Fruit fly (Drosophila melanogaster) whole organism, embryonic: ENCODE data around the gene cpb.

Experiments
- Adf1 ChIP-seq: fragments of 200-800 bp; sonication (Bioruptor generic); IDR thresholded peaks from 2 replicates; pipeline ENCODE4 v1.3.6; 2022; ENCODE audit warnings: missing biosample characterization, missing genetic modification characterization
- Atf6 ChIP-seq: fragments of 200-800 bp; sonication (Bioruptor generic); IDR thresholded peaks from 2 replicates; pipeline ENCODE4 v1.3.6; 2022; ENCODE audit warnings: missing biosample characterization, missing genetic modification characterization
- B-H2 ChIP-seq: fragments of 200-800 bp; sonication (Bioruptor generic); optimal IDR thresholded peaks from 2 replicates; lab custom pipeline; 2018; ENCODE audit warnings: missing biosample characterization, mild to moderate bottlenecking, missing genetic modification characterization
- CG11398 ChIP-seq: fragments of 200-800 bp; sonication (Bioruptor generic); optimal IDR thresholded peaks from 2 replicates; lab custom pipeline; 2016; ENCODE audit warnings: missing biosample characterization, missing genetic modification characterization
- CG11560 ChIP-seq: fragments of 200-800 bp; sonication (Bioruptor generic); IDR thresholded peaks from 3 replicates; pipeline ENCODE4 v1.3.6; 2022; ENCODE audit warnings: missing biosample characterization, missing genetic modification characterization
- CG13296 ChIP-seq: fragments of 200-800 bp; sonication (Bioruptor generic); optimal IDR thresholded peaks from 3 replicates; lab custom pipeline; 2018; ENCODE audit warnings: missing biosample characterization, mild to moderate bottlenecking, missing genetic modification characterization
- CG13424 ChIP-seq: fragments of 200-800 bp; sonication (Bioruptor generic); optimal IDR thresholded peaks from 2 replicates; lab custom pipeline; 2019; ENCODE audit warnings: missing biosample characterization, mild to moderate bottlenecking, missing genetic modification characterization, moderate library complexity
- CG15073 ChIP-seq: fragments of 200-800 bp; sonication (Bioruptor generic); optimal IDR thresholded peaks from 2 replicates; lab custom pipeline; 2016; ENCODE audit warnings: missing biosample characterization, missing genetic modification characterization
- CG1529 ChIP-seq: fragments of 200-800 bp; sonication (Bioruptor generic); optimal IDR thresholded peaks from 3 replicates; lab custom pipeline; 2018; ENCODE audit warnings: missing biosample characterization, missing genetic modification characterization
- CG15696 ChIP-seq: fragments of 200-800 bp; sonication (Bioruptor generic); optimal IDR thresholded peaks from 2 replicates; lab custom pipeline; 2019; ENCODE audit warnings: missing biosample characterization, mild to moderate bottlenecking, missing genetic modification characterization, moderate library complexity
- CG18619 ChIP-seq: fragments of 200-800 bp; sonication (Bioruptor generic); optimal IDR thresholded peaks from 3 replicates; lab custom pipeline; 2017; ENCODE audit warnings: missing biosample characterization, mild to moderate bottlenecking, missing genetic modification characterization
- CG30431 ChIP-seq: fragments of 200-800 bp; sonication (Bioruptor generic); optimal IDR thresholded peaks from 2 replicates; lab custom pipeline; 2017; ENCODE audit warnings: missing biosample characterization, missing genetic modification characterization
- CG31365 ChIP-seq: fragments of 200-800 bp; sonication (Bioruptor generic); optimal IDR thresholded peaks from 2 replicates; lab custom pipeline; 2018; ENCODE audit warnings: missing biosample characterization, mild to moderate bottlenecking, missing genetic modification characterization
- CG33557 ChIP-seq: fragments of 200-800 bp; sonication (Bioruptor generic); optimal IDR thresholded peaks from 2 replicates; lab custom pipeline; 2019; ENCODE audit warnings: missing biosample characterization, mild to moderate bottlenecking, missing genetic modification characterization, moderate library complexity
- CG4730 ChIP-seq: fragments of 200-800 bp; sonication (Bioruptor generic); IDR thresholded peaks from 2 replicates; pipeline ENCODE4 v1.3.6; 2022; ENCODE audit warnings: missing biosample characterization, missing genetic modification characterization
- CG6175 ChIP-seq: fragments of 200-800 bp; sonication (Bioruptor generic); IDR thresholded peaks from 3 replicates; pipeline ENCODE4 v1.3.6; 2022; ENCODE audit warnings: missing biosample characterization, missing genetic modification characterization
- CG7271 ChIP-seq: fragments of 200-800 bp; sonication (Bioruptor generic); optimal IDR thresholded peaks from 2 replicates; lab custom pipeline; 2018; ENCODE audit warnings: missing biosample characterization, mild to moderate bottlenecking, missing genetic modification characterization, moderate library complexity
- CTCF ChIP-seq: fragments of 200-800 bp; sonication (Bioruptor generic); optimal IDR thresholded peaks from 2 replicates; lab custom pipeline; 2017; ENCODE audit warnings: missing biosample characterization, mild to moderate bottlenecking, missing genetic modification characterization, moderate library complexity
- CrebB ChIP-seq: fragments of 200-800 bp; sonication (Bioruptor generic); optimal IDR thresholded peaks from 3 replicates; lab custom pipeline; 2018; ENCODE audit warnings: missing biosample characterization, mild to moderate bottlenecking, missing genetic modification characterization
- Dip2 ChIP-seq: fragments of 200-800 bp; sonication (Bioruptor generic); IDR thresholded peaks from 2 replicates; pipeline ENCODE4 v1.3.6; 2022; ENCODE audit warnings: missing biosample characterization, missing genetic modification characterization
- Doc3 ChIP-seq: fragments of 200-800 bp; sonication (Bioruptor generic); IDR thresholded peaks from 3 replicates; pipeline ENCODE4 v1.3.6; 2022; ENCODE audit warnings: missing biosample characterization, missing genetic modification characterization; ENCODE audit not compliant: partially characterized antibody
- HHEX ChIP-seq: fragments of 200-800 bp; sonication (Bioruptor generic); optimal IDR thresholded peaks from 3 replicates; lab custom pipeline; 2017; ENCODE audit warnings: missing biosample characterization, mild to moderate bottlenecking, missing genetic modification characterization, missing genetic modification reagents
- HLH4C ChIP-seq: fragments of 200-800 bp; sonication (Bioruptor generic); IDR thresholded peaks from 3 replicates; pipeline ENCODE4 v1.3.6; 2022; ENCODE audit warnings: missing biosample characterization, missing genetic modification characterization; ENCODE audit not compliant: partially characterized antibody
- Jarid2 ChIP-seq: fragments of 200-800 bp; sonication (Bioruptor generic); optimal IDR thresholded peaks from 3 replicates; lab custom pipeline; 2017; ENCODE audit warnings: mild to moderate bottlenecking, missing biosample characterization, missing genetic modification reagents, missing genetic modification characterization
- Mrtf ChIP-seq: fragments of 200-800 bp; sonication (Bioruptor generic); IDR thresholded peaks from 3 replicates; pipeline ENCODE4 v1.3.6; 2022; ENCODE audit warnings: missing biosample characterization, missing genetic modification characterization
- Sin3A ChIP-seq: fragments of >200 bp; optimal IDR thresholded peaks from 2 replicates; lab custom pipeline; 2018
- Sry-β ChIP-seq: fragments of 200-800 bp; sonication (Bioruptor generic); optimal IDR thresholded peaks from 2 replicates; lab custom pipeline; 2018; ENCODE audit warnings: missing biosample characterization, mild to moderate bottlenecking, missing genetic modification characterization, moderate library complexity
- Usf ChIP-seq: fragments of 200-800 bp; sonication (Bioruptor generic); optimal IDR thresholded peaks from 2 replicates; lab custom pipeline; 2017; ENCODE audit warnings: missing genotype, missing biosample characterization, missing genetic modification characterization
- ab ChIP-seq: fragments of 200-800 bp; sonication (Bioruptor generic); optimal IDR thresholded peaks from 2 replicates; lab custom pipeline; 2016; ENCODE audit warnings: missing biosample characterization, missing genetic modification characterization
- ap ChIP-seq: fragments of 200-800 bp; sonication (Bioruptor generic); IDR thresholded peaks from 2 replicates; pipeline ENCODE4 v1.3.6; 2022; ENCODE audit warnings: missing biosample characterization, missing genetic modification characterization
- ara ChIP-seq: fragments of 200-800 bp; sonication (Bioruptor generic); IDR thresholded peaks from 2 replicates; pipeline ENCODE4 v1.3.6; 2022; ENCODE audit warnings: missing biosample characterization, missing genetic modification characterization
- chn ChIP-seq: fragments of 200-800 bp; sonication (Bioruptor generic); optimal IDR thresholded peaks from 2 replicates; lab custom pipeline; 2016; ENCODE audit warnings: missing biosample characterization, missing genetic modification characterization
- ewg ChIP-seq: fragments of 200-800 bp; sonication (Bioruptor generic); optimal IDR thresholded peaks from 3 replicates; lab custom pipeline; 2017; ENCODE audit warnings: mild to moderate bottlenecking, missing biosample characterization, missing genetic modification reagents, missing genetic modification characterization
- fd64A ChIP-seq: fragments of 200-800 bp; sonication (Bioruptor generic); optimal IDR thresholded peaks from 3 replicates; lab custom pipeline; 2018; ENCODE audit warnings: missing biosample characterization, mild to moderate bottlenecking, missing genetic modification characterization
- gce ChIP-seq: fragments of 200-800 bp; sonication (Bioruptor generic); IDR thresholded peaks from 3 replicates; pipeline ENCODE4 v1.3.6; 2022; ENCODE audit warnings: missing biosample characterization, missing genetic modification characterization
- her ChIP-seq: fragments of 200-800 bp; sonication (Bioruptor generic); optimal IDR thresholded peaks from 2 replicates; lab custom pipeline; 2016; ENCODE audit warnings: missing biosample characterization, missing genetic modification characterization
- hkb ChIP-seq, 2 experiments: fragments of 200-800 bp in 1 of 2; fragments of >200 bp in 1 of 2; sonication (Bioruptor generic) in 1 of 2; IDR thresholded peaks in 1 of 2; optimal IDR thresholded peaks in 1 of 2; 2 replicates each; pipeline versions ENCODE4 v1.3.6 to Lab custom; 2017 to 2022; ENCODE audit warnings: missing biosample characterization in 1 of 2, missing genetic modification characterization in 1 of 2
- jigr1 ChIP-seq: fragments of 200-800 bp; sonication (Bioruptor generic); IDR thresholded peaks from 3 replicates; pipeline ENCODE4 v1.3.6; 2022; ENCODE audit warnings: missing biosample characterization, missing genetic modification characterization
- ken ChIP-seq: fragments of 200-800 bp; sonication (Bioruptor generic); IDR thresholded peaks from 3 replicates; pipeline ENCODE4 v1.3.6; 2022; ENCODE audit warnings: missing biosample characterization, missing genetic modification characterization
- luna ChIP-seq: fragments of 200-800 bp; sonication (Bioruptor generic); optimal IDR thresholded peaks from 2 replicates; lab custom pipeline; 2016; ENCODE audit warnings: missing biosample characterization, missing genetic modification characterization
- mld ChIP-seq: fragments of 200-800 bp; sonication (Bioruptor generic); IDR thresholded peaks from 3 replicates; pipeline ENCODE4 v1.3.6; 2022; ENCODE audit warnings: missing biosample characterization, missing genetic modification characterization; ENCODE audit not compliant: partially characterized antibody
- nau ChIP-seq: fragments of 200-800 bp; sonication (Bioruptor generic); optimal IDR thresholded peaks from 3 replicates; lab custom pipeline; 2017; ENCODE audit warnings: missing biosample characterization, mild to moderate bottlenecking, missing genetic modification characterization, missing genetic modification reagents
- odd ChIP-seq: fragments of 200-800 bp; sonication (Bioruptor generic); optimal IDR thresholded peaks from 2 replicates; lab custom pipeline; 2017; ENCODE audit warnings: missing biosample characterization, mild to moderate bottlenecking, missing genetic modification characterization
- otp ChIP-seq: fragments of 200-800 bp; sonication (Bioruptor generic); IDR thresholded peaks from 3 replicates; pipeline ENCODE4, ENCODE4 v1.3.6; 2022; ENCODE audit warnings: missing biosample characterization, missing genetic modification characterization
- p53 ChIP-seq: fragments of 200-800 bp; sonication (Bioruptor generic); optimal IDR thresholded peaks from 2 replicates; lab custom pipeline; 2016; ENCODE audit warnings: missing biosample characterization, missing genetic modification characterization
- sens ChIP-seq: fragments of 200-800 bp; sonication (Bioruptor generic); peaks from one replicate; lab custom pipeline; 2016; ENCODE audit warnings: missing biosample characterization, missing genetic modification characterization
- ssp ChIP-seq: fragments of 200-800 bp; sonication (Bioruptor generic); IDR thresholded peaks from 2 replicates; pipeline ENCODE4 v1.3.6; 2022; ENCODE audit warnings: missing biosample characterization, missing genetic modification characterization
- tap ChIP-seq: fragments of 200-800 bp; optimal IDR thresholded peaks from 3 replicates; lab custom pipeline; 2019; ENCODE audit warnings: missing biosample characterization, mild to moderate bottlenecking, missing genetic modification characterization, moderate library complexity
- vvl ChIP-seq: fragments of 200-800 bp; sonication (Bioruptor generic); IDR thresholded peaks from 2 replicates; pipeline ENCODE4 v1.3.6; 2022; ENCODE audit warnings: missing biosample characterization, missing genetic modification characterization
- z ChIP-seq: fragments of 200-800 bp; sonication (Bioruptor generic); IDR thresholded peaks from 3 replicates; pipeline ENCODE4 v1.3.6; 2022; ENCODE audit warnings: missing biosample characterization, missing genetic modification characterization

Gene cpb

dm6 chr2L:1727826-1728619 lies 23.3 kb downstream of the cpb start (continued):
- TF ChIP-seq B-H2 (GFP tag; lab: Kevin White, UChicago) = peak; percentile 100
- TF ChIP-seq ap = peak; percentile 93
- peak; percentile 67 for TF ChIP-seq CG7271 (tag; lab: Kevin White, UChicago)
- peak; percentile 94 for TF ChIP-seq CG30431
- peak; percentile 98 for TF ChIP-seq CG13296 (GFP tag; lab: Kevin White, UChicago)
- TF ChIP-seq CG33557 (GFP tag; lab: Kevin White, UChicago) = peak; percentile 98
- peak; percentile 91 for TF ChIP-seq CG11560 (tag; lab: Robert Waterston, UW)
- TF ChIP-seq CTCF (GFP tag; lab: Kevin White, UChicago) = peak; percentile 47
- TF ChIP-seq z (GFP tag; lab: Robert Waterston, UW) = 0 out of 3 replicates have a peak, but pooled peaks have one; percentile 42
- TF ChIP-seq Jarid2 (GFP tag; lab: Kevin White, UChicago) = peak; percentile 79
- TF ChIP-seq Sin3A (lab: Kevin White, UChicago) = no peak
- peak; percentile 34 for TF ChIP-seq p53
- TF ChIP-seq vvl (GFP tag; lab: Robert Waterston, UW) = peak; percentile 98
- TF ChIP-seq CG31365 (tag; lab: Kevin White, UChicago) = peak; percentile 84
- TF ChIP-seq CG11398 (GFP tag; lab: Kevin White, UChicago) = peak; percentile 69
- peak; percentile 90 for TF ChIP-seq ssp
- TF ChIP-seq odd = peak; percentile 99
- peak; percentile 89 for TF ChIP-seq HLH4C
- peak; percentile 99 for TF ChIP-seq CG18619
- TF ChIP-seq nau = peak; percentile 95
- TF ChIP-seq ara (GFP tag; lab: Robert Waterston, UW) = peak; percentile 94
- peak; percentile 96 for TF ChIP-seq Mrtf (GFP tag; lab: Robert Waterston, UW)
- TF ChIP-seq Atf6 = peak; percentile 98
- peak; percentile 92; the same call in 2 of the 3 replicates for TF ChIP-seq ken (GFP tag; lab: Robert Waterston, UW)
- TF ChIP-seq tap = peak; percentile 93
- peak; percentile 100 for TF ChIP-seq ewg (GFP tag; lab: Kevin White, UChicago)
- TF ChIP-seq ab (GFP tag; lab: Kevin White, UChicago) = peak; percentile 17
- TF ChIP-seq CG1529 (GFP tag; lab: Kevin White, UChicago) = peak; percentile 97
- TF ChIP-seq mld (GFP tag; lab: Robert Waterston, UW) = peak; percentile 87; the same call in 2 of the 3 replicates
- TF ChIP-seq Doc3 (GFP tag; lab: Robert Waterston, UW) = peak; percentile 99
- peak; percentile 97 for TF ChIP-seq Usf (GFP tag; lab: Kevin White, UChicago)
- peak; percentile 98 for TF ChIP-seq CrebB (tag; lab: Kevin White, UChicago)
- peak; percentile 90 for TF ChIP-seq CG15696 (tag; lab: Kevin White, UChicago)
- TF ChIP-seq luna (GFP tag; lab: Kevin White, UChicago) = peak; percentile 38
- TF ChIP-seq Dip2 (GFP tag; lab: Robert Waterston, UW) = peak; percentile 73
- peak; percentile 65 for TF ChIP-seq CG15073 (GFP tag; lab: Kevin White, UChicago)
- TF ChIP-seq CG4730 (GFP tag; lab: Robert Waterston, UW) = peak; percentile 91
- peak; percentile 46 for TF ChIP-seq her (GFP tag; lab: Kevin White, UChicago)
- TF ChIP-seq CG6175 (GFP tag; lab: Robert Waterston, UW) = peak; percentile 91
- peak; percentile 85 for TF ChIP-seq gce (GFP tag; lab: Robert Waterston, UW)
- peak; percentile 75 for TF ChIP-seq fd64A (GFP tag; lab: Kevin White, UChicago)
- peak; percentile 87 for TF ChIP-seq Adf1 (GFP tag; lab: Robert Waterston, UW)
- TF ChIP-seq CG13424 (tag; lab: Kevin White, UChicago) = peak; percentile 99
- TF ChIP-seq Sry-β (GFP tag; lab: Kevin White, UChicago) = peak; percentile 48
- TF ChIP-seq HHEX (GFP tag; lab: Kevin White, UChicago) = peak; percentile 96
- TF ChIP-seq otp (GFP tag; lab: Robert Waterston, UW) = peak; percentile 94; the same call in 2 of the 3 replicates
- TF ChIP-seq jigr1 (GFP tag; lab: Robert Waterston, UW) = peak; percentile 91
- peak; percentile 82 for TF ChIP-seq chn (GFP tag; lab: Kevin White, UChicago)
- no peak for TF ChIP-seq hkb (optimal IDR thresholded peaks at IDR 0.05; lab: Kevin White, UChicago)
- peak; percentile 98 for TF ChIP-seq hkb (GFP tag; IDR thresholded peaks at IDR 0.05; lab: Robert Waterston, UW)
- peak; percentile 97 for TF ChIP-seq sens (GFP tag; lab: Kevin White, UChicago)
